Worm (Caenorhabditis elegans) whole organism, L2 larva: Measurements from ENCODE around the gene T07G12.2.

Experiments used
- F13H6.1 ChIP-seq: sonication (generic microtip); optimal IDR thresholded peaks from 2 replicates; lab custom pipeline; 2016; ENCODE audit warnings: missing genetic modification characterization, missing compliant biosample characterization
- R02D3.7 ChIP-seq: fragments of 150-350 bp; optimal IDR thresholded peaks from 2 replicates; lab custom pipeline; 2014; ENCODE audit warnings: missing biosample characterization, missing genetic modification characterization
- Y55F3AM.14 ChIP-seq: fragments of 200-800 bp; sonication (Bioruptor generic); optimal IDR thresholded peaks from 2 replicates; lab custom pipeline; 2018; ENCODE audit warnings: mild to moderate bottlenecking, missing genetic modification characterization, missing compliant biosample characterization
- ZK546.5 ChIP-seq: sonication (generic microtip); optimal IDR thresholded peaks from 2 replicates; lab custom pipeline; 2017; ENCODE audit warnings: missing biosample characterization, missing genetic modification characterization
- alr-1 ChIP-seq: fragments of 150-350 bp; optimal IDR thresholded peaks from 2 replicates; lab custom pipeline; 2014; ENCODE audit warnings: missing biosample characterization, missing genetic modification characterization
- ama-1 ChIP-seq: fragments of 150-350 bp; optimal IDR thresholded peaks from 2 replicates; lab custom pipeline; 2018; ENCODE audit warnings: inconsistent platforms
- blmp-1 ChIP-seq: sonication (generic microtip); optimal IDR thresholded peaks from 2 replicates; lab custom pipeline; 2017; ENCODE audit warnings: missing genetic modification characterization, mild to moderate bottlenecking, missing compliant biosample characterization, antibody characterized with exemption, moderate library complexity; ENCODE audit not compliant: insufficient read depth
- ceh-16 ChIP-seq: fragments of 150-350 bp; optimal IDR thresholded peaks from 2 replicates; lab custom pipeline; 2014; ENCODE audit warnings: missing biosample characterization, missing genetic modification characterization
- ceh-82 ChIP-seq: fragments of 150-350 bp; optimal IDR thresholded peaks from 2 replicates; lab custom pipeline; 2014; ENCODE audit warnings: missing biosample characterization, missing genetic modification characterization
- elt-1 ChIP-seq: fragments of 150-350 bp; optimal IDR thresholded peaks from 2 replicates; lab custom pipeline; 2014; ENCODE audit warnings: missing biosample characterization, missing genetic modification characterization
- elt-3 ChIP-seq: sonication (generic microtip); optimal IDR thresholded peaks from 2 replicates; lab custom pipeline; 2017; ENCODE audit warnings: missing biosample characterization, missing genetic modification characterization
- fos-1 ChIP-seq: fragments of 150-350 bp; optimal IDR thresholded peaks from 2 replicates; lab custom pipeline; 2014; ENCODE audit warnings: missing biosample characterization, missing genetic modification characterization
- gmeb-1 ChIP-seq: fragments of 150-350 bp; optimal IDR thresholded peaks from 2 replicates; lab custom pipeline; 2014; ENCODE audit warnings: missing biosample characterization, missing genetic modification characterization
- lin-11 ChIP-seq: fragments of 150-350 bp; sonication (generic microtip); optimal IDR thresholded peaks from 2 replicates; lab custom pipeline; 2014; ENCODE audit warnings: missing biosample characterization, missing genetic modification characterization, inconsistent platforms, mixed read lengths
- lin-39 ChIP-seq: fragments of 150-350 bp; optimal IDR thresholded peaks from 2 replicates; lab custom pipeline; 2014; ENCODE audit warnings: missing biosample characterization, missing genetic modification reagents, missing genetic modification characterization
- lsy-2 ChIP-seq, 2 experiments: fragments of 150-350 bp in 1 of 2; sonication (generic microtip) in 1 of 2; optimal IDR thresholded peaks; 2 replicates each; lab custom pipeline; 2014 to 2017; ENCODE audit warnings: missing biosample characterization in 2 of 2, missing genetic modification characterization in 2 of 2
- mab-5 ChIP-seq: fragments of 150-350 bp; optimal IDR thresholded peaks from 2 replicates; lab custom pipeline; 2014; ENCODE audit warnings: missing biosample characterization, missing genetic modification characterization
- mbf-1 ChIP-seq: sonication (generic microtip); optimal IDR thresholded peaks from 2 replicates; lab custom pipeline; 2017; ENCODE audit warnings: missing biosample characterization, missing genetic modification characterization
- mdl-1 ChIP-seq, 2 experiments: fragments of 150-350 bp in 1 of 2; sonication (generic microtip) in 1 of 2; optimal IDR thresholded peaks; 2 replicates each; lab custom pipeline; 2017; ENCODE audit warnings: missing biosample characterization in 2 of 2, missing genetic modification characterization in 2 of 2
- nhr-10 ChIP-seq: sonication (generic microtip); optimal IDR thresholded peaks from 2 replicates; lab custom pipeline; 2017; ENCODE audit warnings: missing biosample characterization, missing genetic modification characterization
- nhr-11 ChIP-seq: fragments of 150-350 bp; optimal IDR thresholded peaks from 2 replicates; lab custom pipeline; 2014; ENCODE audit warnings: missing biosample characterization, missing genetic modification characterization
- nhr-21 ChIP-seq: fragments of 150-350 bp; optimal IDR thresholded peaks from 2 replicates; lab custom pipeline; 2014; ENCODE audit warnings: missing biosample characterization, missing genetic modification characterization
- nhr-237 ChIP-seq: fragments of 150-350 bp; optimal IDR thresholded peaks from 2 replicates; lab custom pipeline; 2014; ENCODE audit warnings: missing biosample characterization, missing genetic modification characterization
- nhr-25 ChIP-seq: fragments of 150-350 bp; sonication (generic microtip); optimal IDR thresholded peaks from 3 replicates; lab custom pipeline; 2014; ENCODE audit warnings: missing biosample characterization, missing genetic modification characterization
- nhr-77 ChIP-seq: fragments of 150-350 bp; optimal IDR thresholded peaks from 2 replicates; lab custom pipeline; 2014; ENCODE audit warnings: missing biosample characterization, missing genetic modification characterization
- peb-1 ChIP-seq: fragments of 150-350 bp; optimal IDR thresholded peaks from 2 replicates; lab custom pipeline; 2014; ENCODE audit warnings: missing biosample characterization, missing genetic modification characterization
- skn-1 ChIP-seq: sonication (generic microtip); optimal IDR thresholded peaks from 2 replicates; lab custom pipeline; 2017; ENCODE audit warnings: missing biosample characterization, missing genetic modification characterization
- sma-3 ChIP-seq: sonication (generic microtip); optimal IDR thresholded peaks from 2 replicates; lab custom pipeline; 2016; ENCODE audit warnings: missing genetic modification reagents, missing genetic modification characterization, missing compliant biosample characterization
- sma-9 ChIP-seq, 2 experiments: fragments of 150-350 bp in 1 of 2; sonication (generic microtip) in 1 of 2; optimal IDR thresholded peaks; 2 replicates each; lab custom pipeline; 2014 to 2016; ENCODE audit warnings: missing genetic modification characterization in 2 of 2, mild to moderate bottlenecking in 1 of 2, missing biosample characterization in 1 of 2, missing compliant biosample characterization in 1 of 2, missing genetic modification reagents in 1 of 2, moderate library complexity in 1 of 2
- unc-55 ChIP-seq: fragments of 150-350 bp; sonication (generic microtip); optimal IDR thresholded peaks from 3 replicates; lab custom pipeline; 2014; ENCODE audit warnings: missing biosample characterization, missing genetic modification reagents, missing genetic modification characterization
- zag-1 ChIP-seq: fragments of 150-350 bp; optimal IDR thresholded peaks from 2 replicates; lab custom pipeline; 2014; ENCODE audit warnings: missing biosample characterization, missing genetic modification characterization
- ztf-1 ChIP-seq: fragments of 200-800 bp; sonication (Bioruptor generic); conservative IDR thresholded peaks from 2 replicates; pipeline ENCODE4 v1.3.6; 2022; ENCODE audit warnings: missing genetic modification characterization, missing compliant biosample characterization
- ztf-11 ChIP-seq: sonication (generic microtip); optimal IDR thresholded peaks from 2 replicates; lab custom pipeline; 2017; ENCODE audit warnings: missing biosample characterization, missing genetic modification characterization

T07G12.2 gene

DNA sequence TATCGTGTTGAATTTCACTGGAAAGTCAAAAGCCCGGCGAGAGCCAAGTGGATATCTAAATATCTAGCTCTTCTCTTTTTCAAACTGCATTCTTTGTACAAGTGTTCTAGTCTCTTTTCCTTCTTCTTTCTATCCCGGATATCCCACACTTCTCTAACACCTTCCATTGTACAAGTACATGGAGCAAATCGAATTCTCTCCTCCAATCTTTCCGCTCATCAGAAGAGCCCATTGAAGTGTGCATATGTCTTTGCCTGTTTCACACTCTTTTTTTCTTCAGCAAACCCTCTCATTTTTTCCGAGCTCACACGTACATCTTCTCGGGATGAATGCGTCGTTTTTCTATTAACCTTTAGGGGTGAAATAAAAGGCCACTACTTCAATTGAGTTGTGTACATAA lies 43.0 kb downstream of the T07G12.2 start:
- TF ChIP-seq nhr-11 (tag; lab: Kevin White, UChicago) = no peak
- TF ChIP-seq sma-9 (GFP tag; optimal IDR thresholded peaks at IDR 0.05; lab: Kevin White, UChicago) = no peak
- no peak for TF ChIP-seq sma-9 (tag; optimal IDR thresholded peaks at IDR 0.05; lab: Kevin White, UChicago)
- TF ChIP-seq mab-5 (tag; lab: Kevin White, UChicago) = no peak
- TF ChIP-seq nhr-21 (tag; lab: Kevin White, UChicago) = no peak
- TF ChIP-seq fos-1 (tag; lab: Kevin White, UChicago) = no peak
- TF ChIP-seq ztf-11 (tag; lab: Kevin White, UChicago) = no peak
- TF ChIP-seq elt-3 = no peak
- TF ChIP-seq elt-1 = no peak
- no peak for TF ChIP-seq nhr-77 (tag; lab: Kevin White, UChicago)
- TF ChIP-seq nhr-25 (tag; lab: Kevin White, UChicago) = no peak
- TF ChIP-seq blmp-1 (tag; lab: Kevin White, UChicago) = no peak
- TF ChIP-seq unc-55 (GFP tag; lab: Kevin White, UChicago) = no peak

DNA sequence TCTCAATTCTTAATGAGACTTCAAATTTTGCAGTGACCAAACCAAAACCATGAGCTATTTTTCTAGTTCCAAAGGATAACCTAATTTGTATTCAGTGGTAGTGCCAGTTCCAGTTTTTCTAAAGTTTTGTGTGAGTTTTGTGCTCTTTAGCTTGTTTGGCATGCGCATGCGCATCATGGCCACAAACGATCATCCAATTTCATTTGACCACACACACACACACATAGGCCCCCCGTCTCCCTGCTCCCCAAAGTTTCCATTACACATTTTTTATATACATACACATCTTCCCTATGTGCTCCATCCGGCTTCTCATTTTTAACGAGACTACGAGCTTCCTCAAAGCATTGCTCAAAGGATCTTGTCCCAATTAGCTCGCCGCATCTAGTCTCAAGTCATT lies 44.0 kb downstream of the T07G12.2 start:
- TF ChIP-seq ceh-16 (tag; lab: Kevin White, UChicago) (no peak), gmeb-1 (no peak), nhr-10 (tag; lab: Kevin White, UChicago) (no peak), ama-1 (lab: Kevin White, UChicago) (no peak), peb-1 (tag; lab: Kevin White, UChicago) (no peak), sma-9 (GFP tag; optimal IDR thresholded peaks at IDR 0.05; lab: Kevin White, UChicago) (no peak), sma-9 (tag; optimal IDR thresholded peaks at IDR 0.05; lab: Kevin White, UChicago) (no peak), nhr-21 (tag; lab: Kevin White, UChicago) (no peak), ztf-11 (tag; lab: Kevin White, UChicago) (no peak), mdl-1 (tag; optimal IDR thresholded peaks at IDR 0.05; lab: Kevin White, UChicago) (no peak), ZK546.5 (tag; lab: Kevin White, UChicago) (no peak), nhr-237 (no peak)

DNA sequence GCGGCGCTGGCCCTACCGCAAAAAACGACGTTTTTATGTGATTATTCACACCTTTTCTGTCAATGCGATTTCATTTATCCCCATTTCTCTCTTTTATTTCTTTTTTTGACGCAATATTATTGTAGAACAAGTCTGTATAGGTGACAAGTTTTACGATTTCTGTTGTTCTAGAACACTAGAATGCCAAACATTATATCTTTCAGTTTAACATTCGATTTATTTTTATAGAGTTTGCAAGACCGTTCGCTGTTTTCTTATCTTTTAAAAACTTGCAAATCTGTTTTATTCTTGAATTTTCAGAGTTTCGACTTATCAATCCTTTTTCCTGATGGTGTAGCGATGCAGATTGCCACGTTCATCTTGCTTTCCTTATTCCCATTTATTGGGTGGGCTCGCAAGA lies 45.5 kb downstream of the T07G12.2 start, which contains the start of gene efn-2:
Gene efn-2 (plus strand): TSS at position 301 of the 400 bp plus-strand sequence.
- TF ChIP-seq ztf-1 (GFP tag; lab: Robert Waterston, UW) (no peak), lin-11 (tag; lab: Kevin White, UChicago) (no peak), lin-39 (no peak), elt-1 (no peak), mab-5 (tag; lab: Kevin White, UChicago) (no peak), sma-3 (no peak), blmp-1 (tag; lab: Kevin White, UChicago) (no peak), fos-1 (tag; lab: Kevin White, UChicago) (no peak), nhr-11 (tag; lab: Kevin White, UChicago) (no peak), nhr-25 (tag; lab: Kevin White, UChicago) (no peak), ceh-82 (tag; lab: Kevin White, UChicago) (no peak), gmeb-1 (no peak), zag-1 (tag; lab: Kevin White, UChicago) (no peak), mbf-1 (tag; lab: Kevin White, UChicago) (no peak), skn-1 (tag; lab: Kevin White, UChicago) (no peak), nhr-77 (tag; lab: Kevin White, UChicago) (no peak), unc-55 (GFP tag; lab: Kevin White, UChicago) (no peak), Y55F3AM.14 (GFP tag; lab: Kevin White, UChicago) (no peak), lsy-2 (tag; optimal IDR thresholded peaks at IDR 0.05; lab: Kevin White, UChicago) (no peak), alr-1 (no peak)

DNA sequence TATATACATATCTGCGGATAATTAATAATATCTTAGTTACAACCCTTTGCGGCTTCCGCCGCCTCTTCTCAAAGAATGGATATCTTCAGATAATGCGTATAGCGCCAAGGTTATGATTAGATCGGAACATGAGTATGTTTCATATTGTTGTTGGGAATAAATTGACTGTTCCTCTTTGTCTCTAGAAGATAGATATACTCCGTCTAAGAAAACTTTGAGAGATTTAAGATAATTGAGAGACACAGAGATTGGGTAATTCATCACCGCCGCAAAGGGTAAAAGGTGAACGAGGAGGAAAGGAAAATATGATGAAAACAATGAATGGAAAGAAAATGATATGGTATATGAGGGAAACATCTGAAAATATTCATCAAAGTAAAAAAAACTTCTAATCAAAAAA lies 46.1 kb downstream of the T07G12.2 start:
- TF ChIP-seq fos-1 (tag; lab: Kevin White, UChicago) (peak; percentile 21), nhr-25 (tag; lab: Kevin White, UChicago) (peak; percentile 10), ceh-16 (tag; lab: Kevin White, UChicago) (no peak)
- TF ChIP-seq, all 48 proteins: peak for 2

DNA sequence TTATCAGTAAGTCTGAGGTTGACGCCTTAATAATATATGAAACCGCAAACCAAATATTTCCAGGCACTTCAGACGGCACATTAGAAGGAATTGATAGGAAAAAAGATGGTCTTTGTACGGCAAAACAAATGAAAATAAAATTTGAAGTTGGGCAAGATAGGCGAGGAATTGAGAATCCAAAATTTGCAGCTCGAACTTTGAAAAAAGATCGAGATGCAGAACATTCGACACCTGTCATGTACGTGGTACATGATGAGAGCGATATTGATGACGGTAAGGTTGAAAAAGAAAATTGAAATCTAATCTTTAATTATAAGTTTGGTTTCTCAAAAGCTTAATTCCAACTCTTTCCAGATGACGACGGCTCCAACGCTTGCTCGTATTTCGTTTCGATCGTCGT lies 47.1 kb downstream of the T07G12.2 start:
- TF ChIP-seq nhr-11 (tag; lab: Kevin White, UChicago) = no peak
- TF ChIP-seq R02D3.7 (tag; lab: Kevin White, UChicago) = no peak
- TF ChIP-seq lin-39 = no peak
- no peak for TF ChIP-seq F13H6.1 (tag; lab: Kevin White, UChicago)
- TF ChIP-seq mbf-1 (tag; lab: Kevin White, UChicago) = no peak
